Fruit fly (Drosophila melanogaster) whole organism, prepupa: ENCODE measurements around the gene CG34426.

Experiments used
- Blimp-1 ChIP-seq: fragments of 200-800 bp; sonication (Bioruptor generic); optimal IDR thresholded peaks from 3 replicates; lab custom pipeline; 2017; ENCODE audit warnings: missing biosample characterization, missing genetic modification characterization, mild to moderate bottlenecking, moderate library complexity, missing genetic modification reagents
- CG11902 ChIP-seq: fragments of 200-800 bp; sonication (Bioruptor generic); optimal IDR thresholded peaks from 3 replicates; lab custom pipeline; 2016; ENCODE audit warnings: missing biosample characterization, missing genetic modification characterization
- CG4318 ChIP-seq: fragments of 200-800 bp; sonication (Bioruptor generic); optimal IDR thresholded peaks from 3 replicates; lab custom pipeline; 2017; ENCODE audit warnings: missing biosample characterization, mild to moderate bottlenecking, missing genetic modification characterization
- CG9139 ChIP-seq: fragments of 200-800 bp; sonication (Bioruptor generic); optimal IDR thresholded peaks from 3 replicates; lab custom pipeline; 2017; ENCODE audit warnings: missing biosample characterization, mild to moderate bottlenecking, missing genetic modification characterization
- Sox102F ChIP-seq: fragments of 200-800 bp; sonication (Bioruptor generic); optimal IDR thresholded peaks from 2 replicates; lab custom pipeline; 2016; ENCODE audit warnings: missing biosample characterization, mild to moderate bottlenecking, missing genetic modification characterization
- lz ChIP-seq: fragments of 200-800 bp; sonication (Bioruptor generic); optimal IDR thresholded peaks from 3 replicates; lab custom pipeline; 2016; ENCODE audit warnings: missing biosample characterization, missing genetic modification characterization

DNA sequence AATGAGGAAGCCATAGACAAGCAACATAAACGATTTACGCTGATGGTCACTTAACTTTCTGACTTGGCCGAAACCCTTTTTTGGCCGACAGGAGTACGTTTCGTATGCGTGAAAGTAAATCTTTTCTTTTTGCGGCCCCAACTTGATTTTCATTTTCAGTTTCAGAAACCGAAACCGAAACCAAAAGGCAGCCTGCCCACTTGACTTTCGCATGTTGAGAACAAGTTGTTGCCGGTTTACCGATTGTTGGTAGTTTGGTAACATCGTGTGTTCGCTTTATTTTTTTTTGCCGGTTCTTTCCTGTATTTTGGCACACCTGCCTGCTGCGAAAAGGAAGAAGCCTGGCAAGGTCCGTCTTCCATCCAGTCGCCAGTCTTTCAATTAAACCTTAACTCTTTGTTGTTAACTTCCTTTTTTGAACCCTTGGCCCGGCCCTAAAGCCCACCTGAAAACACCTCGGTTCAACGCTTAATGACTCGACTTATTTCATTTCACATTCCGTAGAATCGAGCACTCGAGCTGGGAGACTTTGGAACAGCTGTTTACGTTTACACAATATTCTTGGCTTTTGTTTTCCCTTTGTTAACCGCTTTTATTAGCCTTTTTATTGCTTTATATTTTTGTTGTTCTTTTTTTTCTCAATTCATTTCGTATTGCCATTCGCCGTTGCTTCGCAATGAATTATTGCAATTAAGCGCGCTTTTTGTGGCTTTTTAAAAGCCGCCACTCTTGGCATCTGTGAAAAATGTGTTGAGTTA is 27.1 kb upstream of the CG34426 start:
- no peak for TF ChIP-seq CG11902 (GFP tag; lab: Kevin White, UChicago)
- TF ChIP-seq CG4318 (GFP tag; lab: Kevin White, UChicago), result no peak
- no peak for TF ChIP-seq lz
- TF ChIP-seq CG9139 (GFP tag; lab: Kevin White, UChicago), result peak; percentile 70
- TF ChIP-seq Sox102F (GFP tag; lab: Kevin White, UChicago), result no peak
- TF ChIP-seq Blimp-1 (GFP tag; lab: Kevin White, UChicago), result peak; percentile 99
